Worm (Caenorhabditis elegans) whole organism, L3 larva: Measurements from ENCODE around the gene F15B9.6.

Experiments
- R02D3.7 ChIP-seq: fragments of 150-350 bp; optimal IDR thresholded peaks from 2 replicates; lab custom pipeline; 2014; ENCODE audit warnings: missing biosample characterization, missing genetic modification characterization
- ZK546.5 ChIP-seq: sonication (generic microtip); optimal IDR thresholded peaks from 2 replicates; lab custom pipeline; 2017; ENCODE audit warnings: missing biosample characterization, missing genetic modification characterization
- aly-2 ChIP-seq: fragments of 150-350 bp; optimal IDR thresholded peaks from 2 replicates; lab custom pipeline; 2014; ENCODE audit warnings: missing biosample characterization, missing genetic modification characterization
- ama-1 ChIP-seq: fragments of 150-350 bp; optimal IDR thresholded peaks from 2 replicates; lab custom pipeline; 2018
- ceh-16 ChIP-seq: sonication (generic microtip); optimal IDR thresholded peaks from 2 replicates; lab custom pipeline; 2017; ENCODE audit warnings: missing biosample characterization, missing genetic modification characterization
- ceh-28 ChIP-seq: fragments of 150-350 bp; optimal IDR thresholded peaks from 2 replicates; lab custom pipeline; 2014; ENCODE audit warnings: missing biosample characterization, missing genetic modification reagents, missing genetic modification characterization
- ceh-82 ChIP-seq: fragments of 150-350 bp; optimal IDR thresholded peaks from 2 replicates; lab custom pipeline; 2014; ENCODE audit warnings: missing biosample characterization, missing genetic modification characterization
- ceh-9 ChIP-seq: sonication (generic microtip); optimal IDR thresholded peaks from 2 replicates; lab custom pipeline; 2018; ENCODE audit warnings: missing biosample characterization, missing genetic modification characterization
- daf-12 ChIP-seq: fragments of 150-350 bp; optimal IDR thresholded peaks from 2 replicates; lab custom pipeline; 2014; ENCODE audit warnings: missing biosample characterization, missing genetic modification reagents, missing genetic modification characterization
- egl-27 ChIP-seq: sonication (generic microtip); optimal IDR thresholded peaks from 4 replicates; lab custom pipeline; 2017; ENCODE audit warnings: missing biosample characterization, missing genetic modification reagents, missing genetic modification characterization
- egl-5 ChIP-seq: fragments of 150-350 bp; optimal IDR thresholded peaks from 2 replicates; lab custom pipeline; 2017; ENCODE audit warnings: missing biosample characterization, missing genetic modification reagents, missing genetic modification characterization, inconsistent platforms
- elt-1 ChIP-seq: fragments of 150-350 bp; optimal IDR thresholded peaks from 2 replicates; lab custom pipeline; 2014; ENCODE audit warnings: missing biosample characterization, missing genetic modification characterization
- elt-2 ChIP-seq: sonication (generic microtip); optimal IDR thresholded peaks from 2 replicates; lab custom pipeline; 2016; ENCODE audit warnings: missing genetic modification reagents, mild to moderate bottlenecking, missing genetic modification characterization, missing compliant biosample characterization
- elt-3 ChIP-seq, 3 experiments: fragments of 150-350 bp in 1 of 3; sonication (generic microtip) in 2 of 3; optimal IDR thresholded peaks; 2 replicates in 2 of 3; 4 replicates in 1 of 3; lab custom pipeline; 2014 to 2017; ENCODE audit warnings: missing biosample characterization in 3 of 3, missing genetic modification characterization in 3 of 3
- eor-1 ChIP-seq, 2 experiments: fragments of 150-350 bp; optimal IDR thresholded peaks; 2 replicates each; lab custom pipeline; 2014 to 2018; ENCODE audit warnings: missing biosample characterization in 2 of 2, missing genetic modification characterization in 2 of 2
- fkh-10 ChIP-seq: sonication (generic microtip); optimal IDR thresholded peaks from 2 replicates; lab custom pipeline; 2017; ENCODE audit warnings: missing biosample characterization, missing genetic modification reagents, missing genetic modification characterization
- fkh-2 ChIP-seq: fragments of 150-350 bp; optimal IDR thresholded peaks from 2 replicates; lab custom pipeline; 2014; ENCODE audit warnings: missing biosample characterization, missing genetic modification reagents, missing genetic modification characterization
- fos-1 ChIP-seq: fragments of 150-350 bp; optimal IDR thresholded peaks from 2 replicates; lab custom pipeline; 2014; ENCODE audit warnings: missing biosample characterization, missing genetic modification characterization
- hmg-11 ChIP-seq: sonication (generic microtip); optimal IDR thresholded peaks from 2 replicates; lab custom pipeline; 2016; ENCODE audit warnings: missing genetic modification characterization, missing compliant biosample characterization
- jun-1 ChIP-seq: fragments of 150-350 bp; optimal IDR thresholded peaks from 2 replicates; lab custom pipeline; 2014; ENCODE audit warnings: missing biosample characterization, missing genetic modification reagents, missing genetic modification characterization
- lin-15B ChIP-seq: fragments of 150-350 bp; optimal IDR thresholded peaks from 2 replicates; lab custom pipeline; 2014; ENCODE audit warnings: missing biosample characterization, missing genetic modification characterization
- lin-39 ChIP-seq: fragments of 150-350 bp; optimal IDR thresholded peaks from 2 replicates; lab custom pipeline; 2018; ENCODE audit warnings: missing biosample characterization, missing genetic modification reagents, missing genetic modification characterization
- lsy-12 ChIP-seq: sonication (generic microtip); optimal IDR thresholded peaks from 2 replicates; lab custom pipeline; 2016; ENCODE audit warnings: mild to moderate bottlenecking, missing genetic modification characterization, missing compliant biosample characterization
- mdl-1 ChIP-seq: fragments of 150-350 bp; optimal IDR thresholded peaks from 2 replicates; lab custom pipeline; 2014; ENCODE audit warnings: missing biosample characterization, missing genetic modification characterization
- mml-1 ChIP-seq: fragments of 150-350 bp; sonication (generic microtip); optimal IDR thresholded peaks from 3 replicates; lab custom pipeline; 2014; ENCODE audit warnings: missing biosample characterization, missing genetic modification characterization
- nfya-1 ChIP-seq: sonication (generic microtip); optimal IDR thresholded peaks from 2 replicates; lab custom pipeline; 2017; ENCODE audit warnings: missing genetic modification characterization, mild to moderate bottlenecking, missing compliant biosample characterization, antibody characterized with exemption, moderate library complexity; ENCODE audit not compliant: insufficient read depth
- nhr-11 ChIP-seq: fragments of 150-350 bp; optimal IDR thresholded peaks from 2 replicates; lab custom pipeline; 2014; ENCODE audit warnings: missing biosample characterization, missing genetic modification characterization
- nhr-12 ChIP-seq: fragments of 150-350 bp; optimal IDR thresholded peaks from 2 replicates; lab custom pipeline; 2014; ENCODE audit warnings: missing biosample characterization, missing genetic modification characterization
- nhr-23 ChIP-seq: fragments of 150-350 bp; optimal IDR thresholded peaks from 2 replicates; lab custom pipeline; 2014; ENCODE audit warnings: missing biosample characterization, missing genetic modification reagents, missing genetic modification characterization
- nhr-237 ChIP-seq: fragments of 150-350 bp; optimal IDR thresholded peaks from 2 replicates; lab custom pipeline; 2014; ENCODE audit warnings: missing biosample characterization, missing genetic modification characterization
- nhr-25 ChIP-seq: sonication (generic microtip); optimal IDR thresholded peaks from 2 replicates; lab custom pipeline; 2017; ENCODE audit warnings: missing biosample characterization, missing genetic modification characterization
- nhr-28 ChIP-seq: fragments of 150-350 bp; optimal IDR thresholded peaks from 2 replicates; lab custom pipeline; 2014; ENCODE audit warnings: missing biosample characterization, missing genetic modification characterization
- nhr-43 ChIP-seq: sonication (generic microtip); optimal IDR thresholded peaks from 2 replicates; lab custom pipeline; 2016; ENCODE audit warnings: mild to moderate bottlenecking, missing genetic modification characterization, missing compliant biosample characterization; ENCODE audit not compliant: poor library complexity, severe bottlenecking
- nhr-67 ChIP-seq: fragments of 150-350 bp; optimal IDR thresholded peaks from 2 replicates; lab custom pipeline; 2014; ENCODE audit warnings: missing biosample characterization, missing genetic modification characterization
- nhr-76 ChIP-seq: fragments of 150-350 bp; sonication (generic microtip); optimal IDR thresholded peaks from 5 replicates; lab custom pipeline; 2014; ENCODE audit warnings: missing biosample characterization, missing genetic modification characterization
- nhr-77 ChIP-seq: fragments of 150-350 bp; optimal IDR thresholded peaks from 2 replicates; lab custom pipeline; 2014; ENCODE audit warnings: missing biosample characterization, missing genetic modification characterization
- pha-4 ChIP-seq: fragments of 150-350 bp; optimal IDR thresholded peaks from 2 replicates; lab custom pipeline; 2014; ENCODE audit warnings: missing biosample characterization, missing genetic modification reagents, missing genetic modification characterization
- pqm-1 ChIP-seq: fragments of 150-350 bp; optimal IDR thresholded peaks from 2 replicates; lab custom pipeline; 2017; ENCODE audit warnings: missing biosample characterization, missing genetic modification characterization, inconsistent platforms
- sea-2 ChIP-seq: fragments of 150-350 bp; sonication (generic microtip); optimal IDR thresholded peaks from 4 replicates; lab custom pipeline; 2014; ENCODE audit warnings: missing biosample characterization, missing genetic modification reagents, missing genetic modification characterization
- skn-1 ChIP-seq: fragments of 150-350 bp; optimal IDR thresholded peaks from 2 replicates; lab custom pipeline; 2014; ENCODE audit warnings: missing biosample characterization, missing genetic modification characterization
- snpc-4 ChIP-seq: fragments of 150-350 bp; optimal IDR thresholded peaks from 2 replicates; lab custom pipeline; 2014; ENCODE audit warnings: missing biosample characterization, missing genetic modification characterization
- tbx-2 ChIP-seq: sonication (generic microtip); optimal IDR thresholded peaks from 2 replicates; lab custom pipeline; 2016; ENCODE audit warnings: mild to moderate bottlenecking, missing genetic modification characterization, missing compliant biosample characterization
- unc-39 ChIP-seq: sonication (generic microtip); optimal IDR thresholded peaks from 4 replicates; lab custom pipeline; 2017; ENCODE audit warnings: missing biosample characterization, missing genetic modification characterization
- unc-62 ChIP-seq: fragments of 150-350 bp; sonication (generic microtip); optimal IDR thresholded peaks from 4 replicates; lab custom pipeline; 2014; ENCODE audit warnings: missing biosample characterization, missing genetic modification reagents, missing genetic modification characterization
- zag-1 ChIP-seq: fragments of 150-350 bp; optimal IDR thresholded peaks from 2 replicates; lab custom pipeline; 2014; ENCODE audit warnings: missing biosample characterization, missing genetic modification characterization
- ztf-11 ChIP-seq: fragments of 150-350 bp; optimal IDR thresholded peaks from 2 replicates; lab custom pipeline; 2014; ENCODE audit warnings: missing biosample characterization, missing genetic modification characterization
- ztf-4 ChIP-seq: fragments of 150-350 bp; optimal IDR thresholded peaks from 2 replicates; lab custom pipeline; 2014; ENCODE audit warnings: missing biosample characterization, missing genetic modification characterization

F15B9.6 gene

DNA sequence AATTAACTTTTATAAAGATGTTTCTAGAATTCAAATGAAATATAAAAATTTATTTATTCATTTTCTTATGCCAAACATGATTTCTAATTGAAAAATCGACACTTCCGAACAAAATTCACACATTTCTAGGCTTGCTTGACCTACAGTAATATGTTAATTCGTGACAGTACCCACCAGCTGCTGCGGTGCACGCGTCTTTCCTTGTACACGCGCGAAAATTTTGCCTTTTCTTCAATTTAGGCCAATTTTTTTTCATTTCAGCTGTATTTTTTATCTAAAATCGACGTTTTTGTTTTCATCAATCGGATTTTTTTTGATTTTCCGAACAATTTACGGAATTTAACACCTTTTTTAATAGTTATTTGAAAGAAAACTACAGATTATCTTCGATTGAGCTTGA is 13.9 kb upstream of the F15B9.6 start:
- no peak for TF ChIP-seq nhr-12 (tag; lab: Kevin White, UChicago)
- TF ChIP-seq lsy-12 (tag; lab: Kevin White, UChicago) = no peak
- no peak for TF ChIP-seq nhr-25 (tag; lab: Kevin White, UChicago)
- no peak for TF ChIP-seq zag-1 (tag; lab: Kevin White, UChicago)
- TF ChIP-seq elt-3 (tag; optimal IDR thresholded peaks at IDR 0.05; lab: Kevin White, UChicago) = no peak
- TF ChIP-seq unc-39 (tag; lab: Kevin White, UChicago) = no peak
- TF ChIP-seq, all 47 proteins: peak for 0

DNA sequence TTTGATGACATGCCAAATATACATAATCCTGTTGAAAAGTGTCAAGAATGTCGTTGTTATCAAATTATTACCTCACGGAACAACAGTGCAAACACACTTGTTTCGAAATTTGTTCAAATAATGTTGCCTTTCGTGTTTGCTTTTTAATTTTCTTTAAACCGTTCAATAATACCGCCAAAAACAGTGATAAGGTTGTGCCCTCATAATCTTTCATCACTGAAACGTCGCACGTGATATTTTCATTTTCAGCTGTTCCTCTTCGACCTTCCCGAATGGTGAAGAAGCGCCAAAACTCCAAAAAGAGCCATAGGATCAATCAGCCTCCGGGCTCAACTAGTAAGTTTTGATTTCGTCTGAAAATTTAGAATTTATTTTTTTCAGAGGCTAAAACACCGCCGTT is 11.9 kb upstream of the F15B9.6 start, which contains the start of gene inft-2:
inft-2 (plus strand) TSS at position 248 of the 400 bp plus-strand sequence.
- TF ChIP-seq ZK546.5 (tag; lab: Kevin White, UChicago) (no peak), nhr-23 (tag; lab: Kevin White, UChicago) (no peak), pqm-1 (tag; lab: Kevin White, UChicago) (peak; percentile 27), elt-2 (peak; percentile 61), pha-4 (tag; lab: Kevin White, UChicago) (peak; percentile 12), ceh-82 (no peak), nhr-43 (tag; lab: Kevin White, UChicago) (no peak), nhr-12 (tag; lab: Kevin White, UChicago) (no peak), fkh-10 (GFP tag; lab: Kevin White, UChicago) (no peak), zag-1 (tag; lab: Kevin White, UChicago) (no peak), elt-3 (tag; optimal IDR thresholded peaks at IDR 0.05; lab: Kevin White, UChicago) (no peak), nhr-67 (tag; lab: Kevin White, UChicago) (no peak), nhr-11 (tag; lab: Kevin White, UChicago) (no peak), fos-1 (tag; lab: Kevin White, UChicago) (no peak)

DNA sequence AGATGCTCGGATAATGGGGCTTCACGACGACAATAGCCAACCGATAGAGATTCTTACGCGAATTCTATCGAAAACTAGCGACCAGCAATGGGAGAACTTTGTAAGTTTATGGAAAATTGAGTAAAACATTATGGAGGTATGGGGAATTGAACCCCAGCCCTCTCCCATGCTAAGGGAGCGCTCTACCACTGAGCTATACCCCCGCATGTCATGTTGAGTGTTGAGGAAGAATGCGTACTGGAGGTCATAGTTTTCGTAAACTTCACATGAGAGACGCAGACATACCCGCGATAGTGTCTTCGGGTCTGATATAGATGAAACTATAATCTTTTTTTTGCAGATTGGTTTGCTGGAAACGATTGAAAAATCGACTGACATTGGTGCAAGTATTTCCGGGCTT is 10.6 kb upstream of the F15B9.6 start:
- TF ChIP-seq elt-2 (peak; percentile 61), daf-12 (tag; lab: Kevin White, UChicago) (no peak), sea-2 (GFP tag; lab: Kevin White, UChicago) (no peak), nhr-25 (tag; lab: Kevin White, UChicago) (peak; percentile 75), nhr-23 (tag; lab: Kevin White, UChicago) (peak; percentile 41), nfya-1 (tag; lab: Kevin White, UChicago) (no peak), snpc-4 (tag; lab: Kevin White, UChicago) (peak; percentile 36), mdl-1 (tag; lab: Kevin White, UChicago) (no peak), lsy-12 (tag; lab: Kevin White, UChicago) (peak; percentile 52), eor-1 (tag; optimal IDR thresholded peaks at IDR 0.05; lab: Kevin White, UChicago) (no peak), hmg-11 (tag; lab: Kevin White, UChicago) (peak; percentile 88), fkh-10 (GFP tag; lab: Kevin White, UChicago) (no peak), egl-27 (no peak), unc-39 (tag; lab: Kevin White, UChicago) (no peak), zag-1 (tag; lab: Kevin White, UChicago) (no peak), egl-5 (tag; lab: Kevin White, UChicago) (no peak), ama-1 (lab: Kevin White, UChicago) (no peak), lin-39 (tag; lab: Kevin White, UChicago) (peak; percentile 85), ceh-16 (tag; lab: Kevin White, UChicago) (no peak), pha-4 (tag; lab: Kevin White, UChicago) (peak; percentile 66), ceh-9 (tag; lab: Kevin White, UChicago) (no peak), nhr-67 (tag; lab: Kevin White, UChicago) (no peak), aly-2 (tag; lab: Kevin White, UChicago) (no peak), ztf-11 (tag; lab: Kevin White, UChicago) (no peak), ceh-28 (tag; lab: Kevin White, UChicago) (no peak), elt-3 (tag; optimal IDR thresholded peaks at IDR 0.05; lab: Kevin White, UChicago) (no peak), ZK546.5 (tag; lab: Kevin White, UChicago) (no peak), unc-62 (GFP tag; lab: Kevin White, UChicago) (no peak), R02D3.7 (tag; lab: Kevin White, UChicago) (no peak), fkh-2 (tag; lab: Kevin White, UChicago) (no peak), mml-1 (no peak), nhr-12 (tag; lab: Kevin White, UChicago) (no peak), nhr-43 (tag; lab: Kevin White, UChicago) (peak; percentile 89), tbx-2 (peak; percentile 43), nhr-28 (tag; lab: Kevin White, UChicago) (no peak), pqm-1 (tag; lab: Kevin White, UChicago) (peak; percentile 9), nhr-76 (tag; lab: Kevin White, UChicago) (no peak), skn-1 (tag; lab: Kevin White, UChicago) (peak; percentile 11), nhr-237 (tag; lab: Kevin White, UChicago) (no peak), elt-1 (tag; lab: Kevin White, UChicago) (no peak), lin-15B (tag; lab: Kevin White, UChicago) (peak; percentile 26), jun-1 (peak; percentile 34), fos-1 (tag; lab: Kevin White, UChicago) (no peak), nhr-77 (tag; lab: Kevin White, UChicago) (no peak), nhr-11 (tag; lab: Kevin White, UChicago) (no peak), ztf-4 (tag; lab: Kevin White, UChicago) (peak; percentile 2), ceh-82 (no peak)
